Fruit fly (Drosophila melanogaster): ENCODE data around the gene Atg12.

The Atg12 gene

dm6 chr3L:12114188-12114587, 22.6 kb upstream of the Atg12 start (continued):
- TF ChIP-seq CG31627 (GFP tag; optimal IDR thresholded peaks at IDR 0.05) (peak; percentile 74), dac (GFP tag; optimal IDR thresholded peaks at IDR 0.05) (peak; percentile 60), spab (GFP tag; optimal IDR thresholded peaks at IDR 0.05) (peak; percentile 68), CG6276 (GFP tag; optimal IDR thresholded peaks at IDR 0.05) (no peak), achi (GFP tag; optimal IDR thresholded peaks at IDR 0.05) (peak; percentile 80), Sox14 (GFP tag; optimal IDR thresholded peaks at IDR 0.05) (peak; percentile 80), CG10631 (GFP tag; optimal IDR thresholded peaks at IDR 0.05) (peak; percentile 82), net (GFP tag; optimal IDR thresholded peaks at IDR 0.05) (peak; percentile 78), Blimp-1 (GFP tag; optimal IDR thresholded peaks at IDR 0.05) (peak; percentile 52), ss (GFP tag; optimal IDR thresholded peaks at IDR 0.05) (peak; percentile 68 to 81), Gug (GFP tag; IDR thresholded peaks at IDR 0.05) (peak; percentile 85)

dm6 chr3L:12115103-12115502, 21.7 kb upstream of the Atg12 start:
- peak; percentile 67 for TF ChIP-seq Gug (GFP tag; IDR thresholded peaks at IDR 0.05)
- TF ChIP-seq CG6808 (GFP tag; optimal IDR thresholded peaks at IDR 0.05) = peak; percentile 81
- TF ChIP-seq Eip78C (GFP tag) = peak; percentile 98
- peak; percentile 61 for TF ChIP-seq fd85E (GFP tag; optimal IDR thresholded peaks at IDR 0.05)
- peak; percentile 94 for TF ChIP-seq topi (GFP tag; optimal IDR thresholded peaks at IDR 0.05)
- peak; percentile 96 for TF ChIP-seq Sox102F (GFP tag; optimal IDR thresholded peaks at IDR 0.05)
- TF ChIP-seq ss (GFP tag; optimal IDR thresholded peaks at IDR 0.05) = peak; percentile 89 to 90
- peak; percentile 79 for TF ChIP-seq fd59A (GFP tag; optimal IDR thresholded peaks at IDR 0.05)
- 0 out of 2 replicates have a peak, but pooled peaks have one; percentile 33 for TF ChIP-seq CG11294 (GFP tag; IDR thresholded peaks at IDR 0.05)
- TF ChIP-seq fkh (GFP tag; optimal IDR thresholded peaks at IDR 0.05) = no peak
- TF ChIP-seq svp (GFP tag) = peak; percentile 97
- TF ChIP-seq CG7368 (GFP tag; optimal IDR thresholded peaks at IDR 0.05) = peak; percentile 81
- TF ChIP-seq salr (GFP tag; optimal IDR thresholded peaks at IDR 0.05) = peak; percentile 74 to 79
- TF ChIP-seq Sox15 (GFP tag; optimal IDR thresholded peaks at IDR 0.05) = peak; percentile 69
- peak; percentile 96 for TF ChIP-seq esn (GFP tag; optimal IDR thresholded peaks at IDR 0.05)
- peak; percentile 81 for TF ChIP-seq net (GFP tag; optimal IDR thresholded peaks at IDR 0.05)
- peak; percentile 87 for TF ChIP-seq acj6 (GFP tag; optimal IDR thresholded peaks at IDR 0.05)
- peak; percentile 81 for TF ChIP-seq CG11902 (GFP tag; optimal IDR thresholded peaks at IDR 0.05)
- TF ChIP-seq Ets96B (tag; optimal IDR thresholded peaks at IDR 0.05) = peak; percentile 87
- peak; percentile 77 for TF ChIP-seq CG11762 (GFP tag; optimal IDR thresholded peaks at IDR 0.05; ENCODE audit: insufficient read depth)
- TF ChIP-seq CG6792 (GFP tag; optimal IDR thresholded peaks at IDR 0.05) = peak; percentile 91
- TF ChIP-seq eg (GFP tag; IDR thresholded peaks at IDR 0.05) = peak; percentile 75
- peak; percentile 82 for TF ChIP-seq spab (GFP tag; optimal IDR thresholded peaks at IDR 0.05)
- peak; percentile 93 for TF ChIP-seq CG31627 (GFP tag; optimal IDR thresholded peaks at IDR 0.05)
- no peak for TF ChIP-seq Hr38 (GFP tag; optimal IDR thresholded peaks at IDR 0.05)
- peak; percentile 86 for TF ChIP-seq pdm3 (GFP tag; optimal IDR thresholded peaks at IDR 0.05)
- peak; percentile 93 for TF ChIP-seq cyc (GFP tag; optimal IDR thresholded peaks at IDR 0.05)
- TF ChIP-seq achi (GFP tag; optimal IDR thresholded peaks at IDR 0.05) = peak; percentile 89
- TF ChIP-seq CG6163 (GFP tag; IDR thresholded peaks at IDR 0.05) = peak; percentile 93
- peak; percentile 74 for TF ChIP-seq CG15336 (GFP tag; IDR thresholded peaks at IDR 0.05)
- peak; percentile 72 for TF ChIP-seq CG32006 (GFP tag; optimal IDR thresholded peaks at IDR 0.05)
- peak; percentile 92 for TF ChIP-seq Hr39 (GFP tag; optimal IDR thresholded peaks at IDR 0.05)
- TF ChIP-seq Blimp-1 (GFP tag; optimal IDR thresholded peaks at IDR 0.05) = peak; percentile 79
- TF ChIP-seq Eip93F (GFP tag; optimal IDR thresholded peaks at IDR 0.05) = peak; percentile 90
- peak; percentile 92 for TF ChIP-seq Smox (GFP tag; optimal IDR thresholded peaks at IDR 0.05)
- TF ChIP-seq Eip75B (GFP tag; optimal IDR thresholded peaks at IDR 0.05) = peak; percentile 89
- peak; percentile 92 for TF ChIP-seq CG3919 (GFP tag; optimal IDR thresholded peaks at IDR 0.05)
- peak; percentile 93 for TF ChIP-seq Sox14 (GFP tag; optimal IDR thresholded peaks at IDR 0.05)
- TF ChIP-seq CG8632 (GFP tag; optimal IDR thresholded peaks at IDR 0.05) = peak; percentile 81
- TF ChIP-seq CG3032 (tag; optimal IDR thresholded peaks at IDR 0.05) = peak; percentile 89
- TF ChIP-seq CG10631 (GFP tag; optimal IDR thresholded peaks at IDR 0.05) = peak; percentile 92
- TF ChIP-seq CG6276 (GFP tag; optimal IDR thresholded peaks at IDR 0.05) = no peak
- peak; percentile 72 for TF ChIP-seq CG16779 (tag; optimal IDR thresholded peaks at IDR 0.05)
- TF ChIP-seq CG8319 (GFP tag; optimal IDR thresholded peaks at IDR 0.05) = peak; percentile 72
- TF ChIP-seq CG1621 (tag; optimal IDR thresholded peaks at IDR 0.05) = peak; percentile 89
- peak; percentile 88 for TF ChIP-seq CG6854 (GFP tag; optimal IDR thresholded peaks at IDR 0.05)
- peak; percentile 79; the same call in 2 of the 3 replicates for TF ChIP-seq CG8119 (GFP tag; IDR thresholded peaks at IDR 0.05)
